Fruit fly (Drosophila melanogaster) whole organism, prepupa: ENCODE data around the gene Sec16.

Experiments
- CG10669 ChIP-seq: fragments of 200-800 bp; sonication (Bioruptor generic); optimal IDR thresholded peaks from 3 replicates; lab custom pipeline; 2018; ENCODE audit warnings: missing biosample characterization, mild to moderate bottlenecking, missing genetic modification characterization, moderate library complexity
- CG11294 ChIP-seq: fragments of 200-800 bp; sonication (Bioruptor generic); IDR thresholded peaks from 2 replicates; pipeline ENCODE4 v1.3.6; 2022; ENCODE audit warnings: missing biosample characterization, missing genetic modification characterization
- CG11762 ChIP-seq: fragments of 200-800 bp; sonication (Bioruptor generic); optimal IDR thresholded peaks from 3 replicates; lab custom pipeline; 2016; ENCODE audit warnings: missing biosample characterization, missing genetic modification characterization; ENCODE audit not compliant: insufficient read depth
- CG11902 ChIP-seq: fragments of 200-800 bp; sonication (Bioruptor generic); optimal IDR thresholded peaks from 3 replicates; lab custom pipeline; 2016; ENCODE audit warnings: missing biosample characterization, missing genetic modification characterization
- CG15336 ChIP-seq: fragments of 200-800 bp; sonication (Bioruptor generic); IDR thresholded peaks from 2 replicates; pipeline ENCODE4 v1.3.6; 2022; ENCODE audit warnings: missing biosample characterization, missing genetic modification characterization
- CG1621 ChIP-seq: fragments of 200-800 bp; sonication (Bioruptor generic); optimal IDR thresholded peaks from 3 replicates; lab custom pipeline; 2018; ENCODE audit warnings: missing biosample characterization, mild to moderate bottlenecking, missing genetic modification characterization
- CG16779 ChIP-seq: fragments of 200-800 bp; sonication (Bioruptor generic); optimal IDR thresholded peaks from 3 replicates; lab custom pipeline; 2017; ENCODE audit warnings: missing biosample characterization, mild to moderate bottlenecking, missing genetic modification characterization
- CG3032 ChIP-seq: fragments of 200-800 bp; optimal IDR thresholded peaks from 2 replicates; lab custom pipeline; 2019; ENCODE audit warnings: missing biosample characterization, mild to moderate bottlenecking, missing genetic modification characterization, moderate library complexity
- CG31627 ChIP-seq: fragments of 200-800 bp; sonication (Bioruptor generic); optimal IDR thresholded peaks from 3 replicates; lab custom pipeline; 2016; ENCODE audit warnings: missing biosample characterization, missing genetic modification characterization
- CG32006 ChIP-seq: fragments of 200-800 bp; sonication (Bioruptor generic); optimal IDR thresholded peaks from 3 replicates; lab custom pipeline; 2017; ENCODE audit warnings: missing biosample characterization, mild to moderate bottlenecking, missing genetic modification characterization
- CG34406 ChIP-seq: fragments of 200-800 bp; sonication (Bioruptor generic); optimal IDR thresholded peaks from 3 replicates; lab custom pipeline; 2016; ENCODE audit warnings: missing biosample characterization, missing genetic modification characterization
- CG4318 ChIP-seq: fragments of 200-800 bp; sonication (Bioruptor generic); optimal IDR thresholded peaks from 3 replicates; lab custom pipeline; 2017; ENCODE audit warnings: missing biosample characterization, mild to moderate bottlenecking, missing genetic modification characterization
- CG6163 ChIP-seq: fragments of 200-800 bp; sonication (Bioruptor generic); IDR thresholded peaks from 3 replicates; pipeline ENCODE4 v1.3.6; 2022; ENCODE audit warnings: missing biosample characterization, missing genetic modification characterization
- CG6276 ChIP-seq: fragments of 200-800 bp; sonication (Bioruptor generic); optimal IDR thresholded peaks from 2 replicates; lab custom pipeline; 2017; ENCODE audit warnings: missing biosample characterization, mild to moderate bottlenecking, missing genetic modification characterization
- CG6792 ChIP-seq: fragments of 200-800 bp; sonication (Bioruptor generic); optimal IDR thresholded peaks from 3 replicates; lab custom pipeline; 2016; ENCODE audit warnings: missing biosample characterization, missing genetic modification characterization
- CG6808 ChIP-seq: fragments of 200-800 bp; sonication (Bioruptor generic); optimal IDR thresholded peaks from 3 replicates; lab custom pipeline; 2017; ENCODE audit warnings: missing biosample characterization, missing genetic modification characterization, mild to moderate bottlenecking, moderate library complexity, missing genetic modification reagents
- CG6854 ChIP-seq: fragments of 200-800 bp; sonication (Bioruptor generic); optimal IDR thresholded peaks from 2 replicates; lab custom pipeline; 2017; ENCODE audit warnings: missing biosample characterization, mild to moderate bottlenecking, missing genetic modification characterization
- CG8319 ChIP-seq: fragments of 200-800 bp; sonication (Bioruptor generic); optimal IDR thresholded peaks from 3 replicates; lab custom pipeline; 2016; ENCODE audit warnings: missing biosample characterization, missing genetic modification characterization
- CG9139 ChIP-seq: fragments of 200-800 bp; sonication (Bioruptor generic); optimal IDR thresholded peaks from 3 replicates; lab custom pipeline; 2017; ENCODE audit warnings: missing biosample characterization, mild to moderate bottlenecking, missing genetic modification characterization
- Eip75B ChIP-seq: fragments of 200-800 bp; sonication (Bioruptor generic); optimal IDR thresholded peaks from 3 replicates; lab custom pipeline; 2016; ENCODE audit warnings: missing biosample characterization, missing genetic modification characterization
- Eip78C ChIP-seq: fragments of 200-800 bp; sonication (Bioruptor generic); peaks from one replicate; lab custom pipeline; 2016; ENCODE audit warnings: missing biosample characterization, missing genetic modification characterization
- Ets21C ChIP-seq: fragments of 200-800 bp; sonication (Bioruptor generic); optimal IDR thresholded peaks from 3 replicates; lab custom pipeline; 2016; ENCODE audit warnings: missing biosample characterization, missing genetic modification characterization
- Gug ChIP-seq: fragments of 200-800 bp; sonication (Bioruptor generic); IDR thresholded peaks from 2 replicates; pipeline ENCODE4 v1.3.6; 2022; ENCODE audit warnings: missing biosample characterization, missing genetic modification characterization
- Hr38 ChIP-seq: sonication (Bioruptor generic); optimal IDR thresholded peaks from 2 replicates; lab custom pipeline; 2016; ENCODE audit warnings: missing biosample characterization, missing genetic modification characterization
- Hr39 ChIP-seq: fragments of 200-800 bp; sonication (Bioruptor generic); optimal IDR thresholded peaks from 2 replicates; lab custom pipeline; 2016; ENCODE audit warnings: missing biosample characterization, missing genetic modification characterization
- Hr4 ChIP-seq: fragments of 200-800 bp; sonication (Bioruptor generic); optimal IDR thresholded peaks from 3 replicates; lab custom pipeline; 2016; ENCODE audit warnings: missing biosample characterization, missing genetic modification characterization
- Lpt ChIP-seq: fragments of 200-800 bp; sonication (Bioruptor generic); optimal IDR thresholded peaks from 3 replicates; lab custom pipeline; 2016; ENCODE audit warnings: missing biosample characterization, missing genetic modification characterization
- Met ChIP-seq: fragments of 200-800 bp; sonication (Bioruptor generic); optimal IDR thresholded peaks from 3 replicates; lab custom pipeline; 2016; ENCODE audit warnings: missing biosample characterization, missing genetic modification characterization
- Sox102F ChIP-seq: fragments of 200-800 bp; sonication (Bioruptor generic); optimal IDR thresholded peaks from 2 replicates; lab custom pipeline; 2016; ENCODE audit warnings: missing biosample characterization, mild to moderate bottlenecking, missing genetic modification characterization
- Sox14 ChIP-seq: fragments of 200-800 bp; sonication (Bioruptor generic); optimal IDR thresholded peaks from 3 replicates; lab custom pipeline; 2016; ENCODE audit warnings: missing biosample characterization, missing genetic modification characterization
- Sox15 ChIP-seq: fragments of 200-800 bp; sonication (Bioruptor generic); optimal IDR thresholded peaks from 3 replicates; lab custom pipeline; 2016; ENCODE audit warnings: missing biosample characterization, missing genetic modification characterization
- achi ChIP-seq: fragments of 200-800 bp; sonication (Bioruptor generic); optimal IDR thresholded peaks from 3 replicates; lab custom pipeline; 2016; ENCODE audit warnings: missing biosample characterization, missing genetic modification characterization
- cyc ChIP-seq: fragments of 200-800 bp; sonication (Bioruptor generic); optimal IDR thresholded peaks from 3 replicates; lab custom pipeline; 2016; ENCODE audit warnings: missing biosample characterization, missing genetic modification characterization
- dsx ChIP-seq: fragments of 200-800 bp; optimal IDR thresholded peaks from 3 replicates; lab custom pipeline; 2019; ENCODE audit warnings: missing biosample characterization, mild to moderate bottlenecking, missing genetic modification characterization, moderate library complexity; ENCODE audit not compliant: poor library complexity, severe bottlenecking
- eg ChIP-seq: fragments of 200-800 bp; sonication (Bioruptor generic); IDR thresholded peaks from 3 replicates; pipeline ENCODE4 v1.3.6; 2022; ENCODE audit warnings: missing biosample characterization, missing genetic modification characterization
- fd85E ChIP-seq: fragments of 200-800 bp; sonication (Bioruptor generic); optimal IDR thresholded peaks from 3 replicates; lab custom pipeline; 2016; ENCODE audit warnings: missing biosample characterization, missing genetic modification characterization
- fkh ChIP-seq: fragments of 200-800 bp; sonication (Bioruptor generic); optimal IDR thresholded peaks from 3 replicates; lab custom pipeline; 2017; ENCODE audit warnings: missing biosample characterization, mild to moderate bottlenecking, missing genetic modification characterization, moderate library complexity
- lz ChIP-seq: fragments of 200-800 bp; sonication (Bioruptor generic); optimal IDR thresholded peaks from 3 replicates; lab custom pipeline; 2016; ENCODE audit warnings: missing biosample characterization, missing genetic modification characterization
- spab ChIP-seq: fragments of 200-800 bp; sonication (Bioruptor generic); optimal IDR thresholded peaks from 2 replicates; lab custom pipeline; 2017; ENCODE audit warnings: missing biosample characterization, mild to moderate bottlenecking, missing genetic modification characterization, missing genetic modification reagents
- ss ChIP-seq, 2 experiments: fragments of 200-800 bp; sonication (Bioruptor generic); optimal IDR thresholded peaks; 2 replicates in 1 of 2; 3 replicates in 1 of 2; lab custom pipeline; 2017 to 2018; ENCODE audit warnings: mild to moderate bottlenecking in 2 of 2, missing biosample characterization in 2 of 2, missing genetic modification characterization in 2 of 2, moderate library complexity in 1 of 2
- svp ChIP-seq: fragments of 200-800 bp; sonication (Bioruptor generic); peaks from one replicate; lab custom pipeline; 2016; ENCODE audit warnings: missing biosample characterization, missing genetic modification characterization
- topi ChIP-seq: fragments of 200-800 bp; sonication (Bioruptor generic); optimal IDR thresholded peaks from 3 replicates; lab custom pipeline; 2016; ENCODE audit warnings: missing biosample characterization, missing genetic modification characterization

Sec16 gene

DNA sequence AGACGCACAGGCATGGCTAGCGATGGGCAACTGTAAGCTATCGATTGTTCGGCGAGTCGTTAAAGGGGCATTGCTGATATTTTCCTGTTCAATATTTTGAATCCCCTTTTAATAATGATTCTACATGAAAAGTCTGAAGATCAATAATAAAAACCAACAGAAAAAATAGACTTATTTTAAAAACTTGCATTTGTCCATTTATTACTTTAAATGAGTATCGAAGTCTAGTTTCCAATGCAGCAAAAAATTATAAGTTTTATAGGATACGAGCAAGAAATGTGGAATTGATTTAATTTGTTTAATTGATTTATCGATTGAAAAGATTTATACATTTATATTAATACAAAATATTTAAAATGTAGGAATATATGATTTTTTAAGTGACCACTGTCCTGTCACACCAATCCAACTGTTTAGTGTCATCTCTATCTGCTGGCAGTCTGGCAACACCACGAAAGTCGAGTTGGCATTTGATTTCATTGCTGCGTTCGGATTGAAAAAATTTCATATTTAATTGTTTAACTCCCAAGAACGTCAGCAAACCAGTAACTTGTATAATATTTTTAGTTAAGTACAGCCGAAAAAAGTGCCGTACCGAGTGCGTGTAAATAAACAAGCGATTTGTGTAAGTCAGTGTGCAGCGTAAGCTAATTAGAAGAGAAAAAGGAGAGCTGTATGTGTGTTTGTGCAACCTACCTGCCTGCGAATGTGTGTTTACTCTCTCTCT, at the start of gene Sec16, which contains the start of gene CG1824 (continued):
- TF ChIP-seq CG10669: peak; percentile 1
- no peak for TF ChIP-seq CG9139 (GFP tag; lab: Kevin White, UChicago)
- no peak for TF ChIP-seq spab (GFP tag; lab: Kevin White, UChicago)
- TF ChIP-seq CG6276 (GFP tag; lab: Kevin White, UChicago): no peak
- peak; percentile 18 for TF ChIP-seq CG11902
- no peak for TF ChIP-seq Lpt (GFP tag; lab: Kevin White, UChicago)
- TF ChIP-seq lz (GFP tag; lab: Kevin White, UChicago): peak; percentile 26
- peak; percentile 49 for TF ChIP-seq achi (GFP tag; lab: Kevin White, UChicago)
- peak; percentile 41 for TF ChIP-seq svp (GFP tag; lab: Kevin White, UChicago)
- TF ChIP-seq, all 60 proteins: peak for 31

DNA sequence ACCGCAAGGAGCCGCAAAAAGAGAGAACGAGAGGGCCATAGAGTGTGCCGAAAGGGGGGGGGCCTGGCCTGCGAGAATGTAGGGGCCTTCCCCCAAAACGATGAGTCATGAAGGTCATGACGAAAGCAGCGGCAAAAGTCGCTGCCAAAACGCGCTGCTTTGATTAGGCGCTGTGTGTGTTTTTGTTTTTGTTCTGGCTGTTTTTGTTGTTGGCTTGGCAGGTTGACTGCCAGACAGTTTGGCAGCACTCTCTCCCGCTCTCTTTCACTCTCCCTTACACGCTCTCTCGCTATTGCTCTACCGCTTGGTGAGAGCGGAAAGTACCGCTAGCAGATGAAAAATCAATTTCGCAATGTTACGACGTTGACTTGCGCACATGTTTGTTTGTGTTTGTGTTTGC, 49.7 kb upstream of the Sec16 start:
- TF ChIP-seq CG6854: no peak
- no peak for TF ChIP-seq lz (GFP tag; lab: Kevin White, UChicago)
- TF ChIP-seq Ets21C: no peak
- peak; percentile 16 for TF ChIP-seq Eip78C (GFP tag; lab: Kevin White, UChicago)
- no peak for TF ChIP-seq dsx (GFP tag; lab: Kevin White, UChicago)
- TF ChIP-seq CG11294 (GFP tag; lab: Robert Waterston, UW): no peak
- no peak for TF ChIP-seq CG8319 (GFP tag; lab: Kevin White, UChicago)

DNA sequence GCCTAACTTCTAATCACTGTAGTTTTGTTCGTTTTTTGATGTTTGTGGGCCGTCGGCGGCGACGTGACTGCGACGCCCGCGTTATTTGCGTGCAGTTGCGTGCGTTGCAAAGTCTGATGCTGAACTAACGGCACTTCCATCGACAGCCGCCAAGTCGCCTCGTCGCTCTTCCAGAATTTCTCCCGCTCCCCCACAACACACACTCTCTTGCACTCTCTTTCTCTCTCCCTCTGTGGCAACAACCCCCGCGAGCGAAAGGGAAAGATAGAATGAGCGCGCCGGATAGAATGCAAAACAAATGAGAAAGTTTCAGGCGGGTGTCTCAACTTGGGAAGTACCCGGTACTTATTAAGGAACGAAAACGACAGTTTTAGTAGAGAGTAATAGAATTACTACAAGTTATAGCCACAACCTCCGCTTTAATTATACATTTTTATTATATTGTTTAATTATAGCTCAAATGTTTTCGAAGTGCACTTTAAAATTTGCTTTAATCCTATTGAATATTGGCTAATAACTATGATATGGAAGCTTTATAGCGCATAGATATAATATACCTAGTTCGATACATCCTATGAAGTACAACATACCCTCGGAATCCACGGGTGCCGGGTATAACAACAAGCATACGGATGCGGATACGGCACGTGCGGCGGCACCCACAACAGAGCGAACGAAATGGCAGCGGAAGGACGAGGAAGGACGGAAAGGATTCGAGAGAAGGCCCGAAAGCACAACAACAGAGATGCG, 48.8 kb upstream of the Sec16 start:
- TF ChIP-seq CG11762 (GFP tag; lab: Kevin White, UChicago): no peak
- peak; percentile 67 for TF ChIP-seq Eip78C (GFP tag; lab: Kevin White, UChicago)
- peak; percentile 27 for TF ChIP-seq svp (GFP tag; lab: Kevin White, UChicago)
- peak; percentile 11 for TF ChIP-seq CG10669
- peak; percentile 17 for TF ChIP-seq CG32006

- TF ChIP-seq CG6808 (GFP tag; lab: Kevin White, UChicago) (no peak), cyc (no peak), CG3032 (tag; lab: Kevin White, UChicago) (peak; percentile 4), spab (GFP tag; lab: Kevin White, UChicago) (no peak), Sox102F (GFP tag; lab: Kevin White, UChicago) (no peak), Hr39 (peak; percentile 21), Sox14 (GFP tag; lab: Kevin White, UChicago) (peak; percentile 10), achi (GFP tag; lab: Kevin White, UChicago) (no peak), CG1621 (no peak), fkh (GFP tag; lab: Kevin White, UChicago) (no peak), topi (GFP tag; lab: Kevin White, UChicago) (no peak), fd85E (no peak), Sox15 (GFP tag; lab: Kevin White, UChicago) (no peak), Met (peak; percentile 5), ss (GFP tag; optimal IDR thresholded peaks at IDR 0.05; lab: Kevin White, UChicago) (no peak), Eip78C (GFP tag; lab: Kevin White, UChicago) (peak; percentile 6), Gug (GFP tag; lab: Robert Waterston, UW) (no peak), Hr4 (GFP tag; lab: Kevin White, UChicago) (no peak), Eip75B (GFP tag; lab: Kevin White, UChicago) (no peak), CG4318 (GFP tag; lab: Kevin White, UChicago) (no peak), eg (GFP tag; lab: Robert Waterston, UW) (0 out of 3 replicates have a peak, but pooled peaks have one; percentile 25), Hr38 (no peak), CG11762 (GFP tag; lab: Kevin White, UChicago) (no peak), CG15336 (GFP tag; lab: Robert Waterston, UW) (no peak), CG16779 (tag; lab: Kevin White, UChicago) (no peak), CG6163 (GFP tag; lab: Robert Waterston, UW) (no peak), Lpt (GFP tag; lab: Kevin White, UChicago) (no peak), CG6792 (peak; percentile 2), CG31627 (GFP tag; lab: Kevin White, UChicago) (peak; percentile 4), CG34406 (GFP tag; lab: Kevin White, UChicago) (no peak)
These were observed 48.2 kb upstream of the Sec16 start for dm6 chrX:12547657-12548056.
